Worm (Caenorhabditis elegans) whole organism, young adult: ENCODE data around the gene T12A7.6.

ENCODE experiments used
- B0336.3 ChIP-seq: fragments of 200-800 bp; sonication (Bioruptor generic); IDR thresholded peaks from 2 replicates; pipeline ENCODE4 v1.3.6; 2022; ENCODE audit warnings: missing genetic modification characterization, missing compliant biosample characterization
- C06A6.2 ChIP-seq: fragments of 200-800 bp; sonication (Bioruptor generic); conservative IDR thresholded peaks from 2 replicates; pipeline ENCODE4 v1.3.6; 2022; ENCODE audit warnings: missing genetic modification characterization, missing compliant biosample characterization
- Y79H2A.3 ChIP-seq: fragments of 200-800 bp; sonication (Bioruptor generic); conservative IDR thresholded peaks from 2 replicates; pipeline ENCODE4 v1.3.6; 2022; ENCODE audit warnings: missing genetic modification reagents, missing genetic modification characterization, missing compliant biosample characterization
- akir-1 ChIP-seq: fragments of 200-800 bp; sonication (Bioruptor generic); optimal IDR thresholded peaks from 2 replicates; lab custom pipeline; 2018; ENCODE audit warnings: mild to moderate bottlenecking, missing genetic modification characterization, moderate library complexity, missing compliant biosample characterization
- atf-7 ChIP-seq: sonication (generic microtip); optimal IDR thresholded peaks from 2 replicates; lab custom pipeline; 2017; ENCODE audit warnings: mild to moderate bottlenecking, missing genetic modification characterization, missing compliant biosample characterization
- ceh-100 ChIP-seq: fragments of 200-800 bp; sonication (Bioruptor generic); IDR thresholded peaks from 2 replicates; pipeline ENCODE4 v1.3.6; 2022; ENCODE audit warnings: missing genetic modification reagents, missing genetic modification characterization, missing compliant biosample characterization
- ets-4 ChIP-seq: fragments of 200-800 bp; sonication (Bioruptor generic); optimal IDR thresholded peaks from 2 replicates; lab custom pipeline; 2018; ENCODE audit warnings: mild to moderate bottlenecking, missing genetic modification characterization, missing compliant biosample characterization
- hlh-26 ChIP-seq: fragments of 200-800 bp; sonication (Bioruptor generic); conservative IDR thresholded peaks from 2 replicates; pipeline ENCODE4 v1.3.6; 2022; ENCODE audit warnings: missing genetic modification reagents, missing genetic modification characterization, missing compliant biosample characterization
- hmg-20 ChIP-seq: fragments of 200-800 bp; sonication (Bioruptor generic); IDR thresholded peaks from 2 replicates; pipeline ENCODE4 v1.3.6; 2022; ENCODE audit warnings: missing genetic modification reagents, missing genetic modification characterization, missing compliant biosample characterization
- lin-35 ChIP-seq, 3 experiments: fragments of 150-350 bp in 2 of 3; sonication (generic microtip) in 1 of 3; optimal IDR thresholded peaks; 2 replicates each; lab custom pipeline; 2014 to 2018; ENCODE audit warnings: missing biosample characterization in 3 of 3, missing genetic modification characterization in 3 of 3, missing genetic modification reagents in 3 of 3
- snpc-1.3 ChIP-seq: sonication (generic microtip); optimal IDR thresholded peaks from 2 replicates; lab custom pipeline; 2017; ENCODE audit warnings: missing genetic modification characterization, mild to moderate bottlenecking, missing compliant biosample characterization, antibody characterized with exemption, moderate library complexity, missing genotype, missing genetic modification reagents; ENCODE audit not compliant: insufficient read depth
- unc-62 ChIP-seq: fragments of 150-350 bp; optimal IDR thresholded peaks from 2 replicates; lab custom pipeline; 2014; ENCODE audit warnings: missing biosample characterization, missing genetic modification reagents, missing genetic modification characterization
- zfh-2 ChIP-seq: fragments of 200-800 bp; sonication (Bioruptor generic); conservative IDR thresholded peaks from 2 replicates; pipeline ENCODE4 v1.3.6; 2022; ENCODE audit warnings: missing genetic modification reagents, missing genetic modification characterization, missing compliant biosample characterization

- no peak for TF ChIP-seq atf-7 (tag; lab: Kevin White, UChicago)
- TF ChIP-seq C06A6.2 (GFP tag; lab: Robert Waterston, UW): no peak
- TF ChIP-seq snpc-1.3 (tag; lab: Kevin White, UChicago): no peak
- TF ChIP-seq B0336.3 (GFP tag; lab: Robert Waterston, UW): no peak
- no peak for TF ChIP-seq Y79H2A.3 (GFP tag; lab: Robert Waterston, UW)
- no peak for TF ChIP-seq akir-1 (GFP tag; lab: Kevin White, UChicago)
- no peak for TF ChIP-seq lin-35 (GFP tag; optimal IDR thresholded peaks at IDR 0.05; lab: Kevin White, UChicago)
- no peak for TF ChIP-seq zfh-2 (GFP tag; lab: Robert Waterston, UW)
- TF ChIP-seq unc-62 (GFP tag; lab: Kevin White, UChicago): no peak
- no peak for TF ChIP-seq hmg-20 (GFP tag; lab: Robert Waterston, UW)
- no peak for TF ChIP-seq hlh-26 (GFP tag; lab: Robert Waterston, UW)
- TF ChIP-seq ets-4 (GFP tag; lab: Kevin White, UChicago): no peak
- TF ChIP-seq ceh-100 (GFP tag; lab: Robert Waterston, UW): no peak
Measured at ce11 chrIV:11745340-11745739, 3.7 kb upstream of the T12A7.6 start, which contains the start of gene gem-4.
